Worm (Caenorhabditis elegans) whole organism, mixed stage, embryonic: ENCODE results near the gene ZC190.5.

Experiments used
- elt-1 ChIP-seq: sonication (generic microtip); optimal IDR thresholded peaks from 2 replicates; lab custom pipeline; 2017; ENCODE audit warnings: missing genetic modification characterization, mild to moderate bottlenecking, missing compliant biosample characterization, antibody characterized with exemption, moderate library complexity, borderline replicate concordance; ENCODE audit not compliant: insufficient read depth
- elt-3 ChIP-seq: fragments of 150-350 bp; optimal IDR thresholded peaks from 2 replicates; lab custom pipeline; 2014; ENCODE audit warnings: missing biosample characterization, missing genetic modification characterization
- ham-2 ChIP-seq: fragments of 200-800 bp; sonication (Bioruptor generic); optimal IDR thresholded peaks from 2 replicates; lab custom pipeline; 2018; ENCODE audit warnings: mild to moderate bottlenecking, missing genetic modification characterization, missing compliant biosample characterization
- lin-13 ChIP-seq: fragments of 150-350 bp; optimal IDR thresholded peaks from 2 replicates; lab custom pipeline; 2014; ENCODE audit warnings: missing biosample characterization, missing genetic modification characterization
- lsy-2 ChIP-seq: fragments of 150-350 bp; optimal IDR thresholded peaks from 2 replicates; lab custom pipeline; 2014; ENCODE audit warnings: missing biosample characterization, missing genetic modification characterization
- mab-5 ChIP-seq: fragments of 150-350 bp; optimal IDR thresholded peaks from 2 replicates; lab custom pipeline; 2014; ENCODE audit warnings: missing biosample characterization, missing genetic modification characterization
- nhr-12 ChIP-seq: fragments of 150-350 bp; optimal IDR thresholded peaks from 2 replicates; lab custom pipeline; 2014; ENCODE audit warnings: missing biosample characterization, missing genetic modification characterization
- nhr-2 ChIP-seq: fragments of 150-350 bp; optimal IDR thresholded peaks from 2 replicates; lab custom pipeline; 2014; ENCODE audit warnings: missing biosample characterization, missing genetic modification characterization
- sem-2 ChIP-seq: fragments of 200-800 bp; sonication (Bioruptor generic); optimal IDR thresholded peaks from 2 replicates; lab custom pipeline; 2018; ENCODE audit warnings: mild to moderate bottlenecking, missing genetic modification characterization, missing compliant biosample characterization
- unc-62 ChIP-seq: fragments of 150-350 bp; optimal IDR thresholded peaks from 2 replicates; lab custom pipeline; 2014; ENCODE audit warnings: missing biosample characterization, missing genetic modification reagents, missing genetic modification characterization
- zip-8 ChIP-seq: fragments of 150-350 bp; optimal IDR thresholded peaks from 2 replicates; lab custom pipeline; 2014; ENCODE audit warnings: missing biosample characterization, missing genetic modification characterization

DNA sequence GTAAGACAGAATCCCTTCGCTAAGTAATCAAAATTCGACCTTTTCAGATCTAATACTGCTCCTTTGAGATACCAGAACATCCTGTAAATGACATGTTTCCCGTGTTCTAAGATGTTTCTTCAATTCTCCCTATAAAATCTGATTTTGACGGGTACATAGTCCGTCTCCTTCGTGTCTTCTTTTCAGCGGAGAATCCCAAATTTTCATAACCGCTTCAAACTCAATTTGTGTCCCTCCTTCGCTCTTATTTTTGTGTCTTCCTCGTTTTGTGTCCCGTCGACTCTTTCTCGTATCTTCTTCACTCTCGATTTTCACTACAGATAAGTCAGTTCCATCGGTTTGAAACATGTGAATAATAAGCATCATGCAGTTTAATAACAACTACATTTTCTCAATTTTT, 42.8 kb upstream of the ZC190.5 start, which contains the start of gene glr-5:
- no peak for TF ChIP-seq nhr-2
- no peak for TF ChIP-seq mab-5
- no peak for TF ChIP-seq elt-1 (tag; lab: Kevin White, UChicago)
- no peak for TF ChIP-seq nhr-12 (tag; lab: Kevin White, UChicago)
- no peak for TF ChIP-seq unc-62 (GFP tag; lab: Kevin White, UChicago)
- no peak for TF ChIP-seq sem-2 (GFP tag; lab: Kevin White, UChicago)
- TF ChIP-seq lin-13 (tag; lab: Kevin White, UChicago) = no peak
- no peak for TF ChIP-seq elt-3 (tag; lab: Kevin White, UChicago)
- TF ChIP-seq lsy-2 (tag; lab: Kevin White, UChicago) = no peak
- TF ChIP-seq ham-2 (GFP tag; lab: Kevin White, UChicago) = no peak
- TF ChIP-seq zip-8 (tag; lab: Kevin White, UChicago) = no peak
